Fruit fly (Drosophila melanogaster) whole organism, embryonic: ENCODE results near the gene CG17598.

Source experiments
- BEAF-32 ChIP-seq: fragments of 200-800 bp; sonication (Bioruptor generic); optimal IDR thresholded peaks from 3 replicates; lab custom pipeline; 2017; ENCODE audit warnings: missing biosample characterization, missing genetic modification characterization, mild to moderate bottlenecking, moderate library complexity, missing genetic modification reagents
- Blimp-1 ChIP-seq: fragments of 200-800 bp; sonication (Bioruptor generic); optimal IDR thresholded peaks from 3 replicates; lab custom pipeline; 2018; ENCODE audit warnings: missing biosample characterization, missing genetic modification characterization, mild to moderate bottlenecking, moderate library complexity, missing genetic modification reagents
- CG10267 ChIP-seq: fragments of 200-800 bp; sonication (Bioruptor generic); optimal IDR thresholded peaks from 2 replicates; lab custom pipeline; 2018; ENCODE audit warnings: missing biosample characterization, mild to moderate bottlenecking, missing genetic modification characterization, moderate library complexity
- CG11504 ChIP-seq: fragments of 200-800 bp; sonication (Bioruptor generic); optimal IDR thresholded peaks from 3 replicates; lab custom pipeline; 2019; ENCODE audit warnings: missing biosample characterization, mild to moderate bottlenecking, missing genetic modification characterization, moderate library complexity
- CG12659 ChIP-seq: fragments of 200-800 bp; sonication (Bioruptor generic); optimal IDR thresholded peaks from 3 replicates; lab custom pipeline; 2017; ENCODE audit warnings: mild to moderate bottlenecking, missing biosample characterization, missing genetic modification reagents, missing genetic modification characterization
- CG13287 ChIP-seq: fragments of 200-800 bp; sonication (Bioruptor generic); IDR thresholded peaks from 2 replicates; pipeline ENCODE4 v1.3.6; 2022; ENCODE audit warnings: missing biosample characterization, missing genetic modification characterization; ENCODE audit not compliant: partially characterized antibody
- CG14710 ChIP-seq: fragments of 200-800 bp; sonication (Bioruptor generic); optimal IDR thresholded peaks from 3 replicates; lab custom pipeline; 2019; ENCODE audit warnings: missing biosample characterization, mild to moderate bottlenecking, missing genetic modification characterization, moderate library complexity
- CG17385 ChIP-seq: fragments of 200-800 bp; sonication (Bioruptor generic); optimal IDR thresholded peaks from 3 replicates; lab custom pipeline; 2018; ENCODE audit warnings: missing biosample characterization, mild to moderate bottlenecking, missing genetic modification characterization
- CG1832 ChIP-seq: fragments of 200-800 bp; sonication (Bioruptor generic); optimal IDR thresholded peaks from 2 replicates; lab custom pipeline; 2017; ENCODE audit warnings: missing biosample characterization, mild to moderate bottlenecking, missing genetic modification characterization, inconsistent platforms
- CG2116 ChIP-seq: fragments of 200-800 bp; sonication (Bioruptor generic); optimal IDR thresholded peaks from 3 replicates; lab custom pipeline; 2018; ENCODE audit warnings: missing biosample characterization, mild to moderate bottlenecking, missing genetic modification characterization
- CG30020 ChIP-seq: fragments of 200-800 bp; optimal IDR thresholded peaks from 2 replicates; lab custom pipeline; 2019; ENCODE audit warnings: missing biosample characterization, mild to moderate bottlenecking, missing genetic modification characterization, moderate library complexity
- CG32772 ChIP-seq: fragments of 200-800 bp; sonication (Bioruptor generic); IDR thresholded peaks from 2 replicates; pipeline ENCODE4 v1.3.6; 2022; ENCODE audit warnings: missing biosample characterization, missing genetic modification characterization
- CG34376 ChIP-seq: fragments of 200-800 bp; sonication (Bioruptor generic); optimal IDR thresholded peaks from 2 replicates; lab custom pipeline; 2018; ENCODE audit warnings: missing biosample characterization, mild to moderate bottlenecking, missing genetic modification characterization
- CG4360 ChIP-seq: fragments of 200-800 bp; sonication (Bioruptor generic); IDR thresholded peaks from 2 replicates; pipeline ENCODE4 v1.3.6; 2022; ENCODE audit warnings: missing biosample characterization, missing genetic modification characterization
- CG4617 ChIP-seq: fragments of 200-800 bp; sonication (Bioruptor generic); optimal IDR thresholded peaks from 3 replicates; lab custom pipeline; 2016; ENCODE audit warnings: missing biosample characterization, missing genetic modification characterization, borderline replicate concordance
- CG5953 ChIP-seq: fragments of 200-800 bp; sonication (Bioruptor generic); IDR thresholded peaks from 2 replicates; pipeline ENCODE4 v1.3.6; 2022; ENCODE audit warnings: missing biosample characterization, missing genetic modification characterization
- CG7963 ChIP-seq: fragments of 200-800 bp; sonication (Bioruptor generic); IDR thresholded peaks from 3 replicates; pipeline ENCODE4 v1.3.6; 2022; ENCODE audit warnings: missing biosample characterization, missing genetic modification characterization; ENCODE audit not compliant: partially characterized antibody
- CG8388 ChIP-seq: fragments of 200-800 bp; sonication (Bioruptor generic); optimal IDR thresholded peaks from 2 replicates; lab custom pipeline; 2019; ENCODE audit warnings: missing biosample characterization, mild to moderate bottlenecking, missing genetic modification characterization, moderate library complexity
- CG8478 ChIP-seq: fragments of >200 bp; optimal IDR thresholded peaks from 2 replicates; lab custom pipeline; 2018
- CG9797 ChIP-seq: fragments of 200-800 bp; sonication (Bioruptor generic); optimal IDR thresholded peaks from 3 replicates; lab custom pipeline; 2018; ENCODE audit warnings: missing biosample characterization, mild to moderate bottlenecking, missing genetic modification characterization
- Dll ChIP-seq: fragments of 200-800 bp; sonication (Bioruptor generic); IDR thresholded peaks from 4 replicates; pipeline ENCODE4 v1.3.6; 2022; ENCODE audit warnings: missing biosample characterization, missing genetic modification characterization; ENCODE audit not compliant: partially characterized antibody
- Dp ChIP-seq: fragments of 200-800 bp; sonication (Bioruptor generic); optimal IDR thresholded peaks from 2 replicates; lab custom pipeline; 2018; ENCODE audit warnings: missing biosample characterization, mild to moderate bottlenecking, missing genetic modification characterization, moderate library complexity
- Dref ChIP-seq: fragments of 200-800 bp; sonication (Bioruptor generic); IDR thresholded peaks from 2 replicates; pipeline ENCODE4 v1.3.6; 2022; ENCODE audit warnings: missing biosample characterization, missing genetic modification characterization
- HLHmδ ChIP-seq: fragments of 200-800 bp; sonication (Bioruptor generic); optimal IDR thresholded peaks from 2 replicates; lab custom pipeline; 2018; ENCODE audit warnings: missing biosample characterization, mild to moderate bottlenecking, missing genetic modification characterization, moderate library complexity
- MBD-R2 ChIP-seq: fragments of 200-800 bp; sonication (Bioruptor generic); IDR thresholded peaks from 2 replicates; pipeline ENCODE4 v1.3.6; 2022; ENCODE audit warnings: missing biosample characterization, missing genetic modification characterization
- MESR4 ChIP-seq: fragments of 200-800 bp; sonication (Bioruptor generic); optimal IDR thresholded peaks from 2 replicates; lab custom pipeline; 2018; ENCODE audit warnings: missing biosample characterization, mild to moderate bottlenecking, missing genetic modification characterization, moderate library complexity
- Scr ChIP-seq: fragments of 200-800 bp; sonication (Bioruptor generic); IDR thresholded peaks from 2 replicates; pipeline ENCODE4 v1.3.6; 2022; ENCODE audit warnings: missing biosample characterization, missing genetic modification characterization; ENCODE audit not compliant: partially characterized antibody
- Sin3A ChIP-seq: fragments of >200 bp; optimal IDR thresholded peaks from 2 replicates; lab custom pipeline; 2018
- Xbp1 ChIP-seq: fragments of 200-800 bp; sonication (Bioruptor generic); optimal IDR thresholded peaks from 3 replicates; lab custom pipeline; 2016; ENCODE audit warnings: missing biosample characterization, mild to moderate bottlenecking, missing genetic modification characterization
- YL-1 ChIP-seq: fragments of 200-800 bp; sonication (Bioruptor generic); optimal IDR thresholded peaks from 3 replicates; lab custom pipeline; 2017; ENCODE audit warnings: missing biosample characterization, mild to moderate bottlenecking, missing genetic modification characterization
- chif ChIP-seq, 2 experiments: fragments of 200-800 bp; sonication (Bioruptor generic); optimal IDR thresholded peaks; 3 replicates each; lab custom pipeline; 2016; ENCODE audit warnings: missing biosample characterization in 2 of 2, missing genetic modification characterization in 2 of 2
- ci ChIP-seq: fragments of 200-800 bp; sonication (Bioruptor generic); IDR thresholded peaks from 3 replicates; pipeline ENCODE4 v1.3.6; 2022; ENCODE audit warnings: missing biosample characterization, missing genetic modification characterization
- corto ChIP-seq: fragments of 200-800 bp; sonication (Bioruptor generic); optimal IDR thresholded peaks from 2 replicates; lab custom pipeline; 2016; ENCODE audit warnings: missing biosample characterization, mild to moderate bottlenecking, missing genetic modification characterization, moderate library complexity
- exex ChIP-seq: fragments of 200-800 bp; sonication (Bioruptor generic); optimal IDR thresholded peaks from 4 replicates; lab custom pipeline; 2018; ENCODE audit warnings: missing biosample characterization, mild to moderate bottlenecking, missing genetic modification characterization, moderate library complexity
- fru ChIP-seq: fragments of >200 bp; optimal IDR thresholded peaks from 2 replicates; lab custom pipeline; 2017
- gfzf ChIP-seq: fragments of 200-800 bp; sonication (Bioruptor generic); optimal IDR thresholded peaks from 2 replicates; lab custom pipeline; 2016; ENCODE audit warnings: missing biosample characterization, mild to moderate bottlenecking, missing genetic modification characterization, moderate library complexity
- inv ChIP-seq: fragments of 200-800 bp; sonication (Bioruptor generic); IDR thresholded peaks from 2 replicates; pipeline ENCODE4 v1.3.6; 2022; ENCODE audit warnings: missing biosample characterization, missing genetic modification characterization; ENCODE audit not compliant: partially characterized antibody
- kah ChIP-seq: fragments of 200-800 bp; sonication (Bioruptor generic); optimal IDR thresholded peaks from 2 replicates; lab custom pipeline; 2018; ENCODE audit warnings: missing biosample characterization, mild to moderate bottlenecking, missing genetic modification characterization
- ken ChIP-seq: fragments of 200-800 bp; sonication (Bioruptor generic); IDR thresholded peaks from 3 replicates; pipeline ENCODE4 v1.3.6; 2022; ENCODE audit warnings: missing biosample characterization, missing genetic modification characterization
- lbe ChIP-seq: fragments of 200-800 bp; sonication (Bioruptor generic); optimal IDR thresholded peaks from 2 replicates; lab custom pipeline; 2016; ENCODE audit warnings: missing biosample characterization, mild to moderate bottlenecking, missing genetic modification characterization
- phol ChIP-seq: fragments of 200-800 bp; sonication (Bioruptor generic); optimal IDR thresholded peaks from 3 replicates; lab custom pipeline; 2018; ENCODE audit warnings: missing biosample characterization, mild to moderate bottlenecking, missing genetic modification characterization, moderate library complexity
- pzg ChIP-seq: fragments of 200-800 bp; sonication (Bioruptor generic); optimal IDR thresholded peaks from 3 replicates; lab custom pipeline; 2018; ENCODE audit warnings: missing biosample characterization, mild to moderate bottlenecking, missing genetic modification characterization, moderate library complexity
- run ChIP-seq: fragments of 200-800 bp; sonication (Bioruptor generic); optimal IDR thresholded peaks from 3 replicates; lab custom pipeline; 2018; ENCODE audit warnings: missing biosample characterization, mild to moderate bottlenecking, missing genetic modification characterization
- sens-2 ChIP-seq: fragments of 200-800 bp; sonication (Bioruptor generic); IDR thresholded peaks from 2 replicates; pipeline ENCODE4 v1.3.6; 2022; ENCODE audit warnings: missing biosample characterization, missing genetic modification characterization
- shn ChIP-seq: fragments of 200-800 bp; sonication (Bioruptor generic); optimal IDR thresholded peaks from 3 replicates; lab custom pipeline; 2016; ENCODE audit warnings: missing biosample characterization, missing genetic modification characterization
- stwl ChIP-seq: fragments of 200-800 bp; sonication (Bioruptor generic); optimal IDR thresholded peaks from 3 replicates; lab custom pipeline; 2018; ENCODE audit warnings: missing biosample characterization, mild to moderate bottlenecking, missing genetic modification characterization, moderate library complexity
- trem ChIP-seq: fragments of 200-800 bp; optimal IDR thresholded peaks from 3 replicates; lab custom pipeline; 2019; ENCODE audit warnings: missing biosample characterization, mild to moderate bottlenecking, missing genetic modification characterization, moderate library complexity
- unpg ChIP-seq: fragments of 200-800 bp; sonication (Bioruptor generic); optimal IDR thresholded peaks from 3 replicates; lab custom pipeline; 2018; ENCODE audit warnings: missing biosample characterization, mild to moderate bottlenecking, missing genetic modification characterization, moderate library complexity
- usp ChIP-seq: fragments of >200 bp; optimal IDR thresholded peaks from 2 replicates; lab custom pipeline; 2017; ENCODE audit warnings: missing biosample characterization, missing genetic modification characterization
- zen ChIP-seq: fragments of 200-800 bp; sonication (Bioruptor generic); optimal IDR thresholded peaks from 3 replicates; lab custom pipeline; 2018; ENCODE audit warnings: missing biosample characterization, mild to moderate bottlenecking, missing genetic modification characterization, moderate library complexity

Gene CG17598

DNA sequence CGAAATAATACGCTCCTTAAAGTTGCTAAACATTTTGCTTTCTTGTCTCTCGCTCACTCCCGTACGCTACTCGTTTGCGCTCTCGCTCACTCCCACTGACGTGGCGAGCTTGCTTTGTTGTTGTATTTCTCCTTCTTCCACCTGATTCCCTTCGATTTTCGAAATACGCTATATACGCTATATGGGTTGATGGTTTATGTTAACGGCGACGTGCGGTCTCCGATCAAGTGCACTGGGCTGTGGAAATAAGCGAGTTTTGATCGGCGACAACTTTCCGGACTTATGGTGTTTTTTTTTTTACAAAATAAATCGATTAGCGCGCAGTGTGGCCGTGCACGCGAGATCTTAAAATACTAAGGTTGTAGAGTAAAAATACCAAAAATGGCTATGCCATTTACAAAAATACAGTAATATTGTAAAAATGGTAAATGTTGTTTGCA, at the start of gene CG17598:
Gene CG17598 (minus strand): TSS at position 319 of the 440 bp plus-strand sequence.
- no peak for TF ChIP-seq CG8388 (GFP tag; lab: Kevin White, UChicago)
- peak; percentile 75 for TF ChIP-seq gfzf (GFP tag; lab: Kevin White, UChicago)
- TF ChIP-seq CG1832 (GFP tag; lab: Kevin White, UChicago) = peak; percentile 85
- no peak for TF ChIP-seq ken
- TF ChIP-seq lbe (GFP tag; lab: Kevin White, UChicago) = peak; percentile 34
- peak; percentile 49 for TF ChIP-seq Dref (GFP tag; lab: Robert Waterston, UW)
- peak; percentile 93 for TF ChIP-seq CG4360 (GFP tag; lab: Robert Waterston, UW)
- peak; percentile 17 for TF ChIP-seq CG14710 (tag; lab: Kevin White, UChicago)
- TF ChIP-seq MBD-R2 (GFP tag; lab: Robert Waterston, UW) = peak; percentile 31
- TF ChIP-seq CG8478 (lab: Kevin White, UChicago) = peak; percentile 84
- TF ChIP-seq HLHmδ (GFP tag; lab: Kevin White, UChicago) = no peak
- peak; percentile 22 for TF ChIP-seq CG10267 (tag; lab: Kevin White, UChicago)
- TF ChIP-seq Scr (GFP tag; lab: Robert Waterston, UW) = peak; percentile 20; the same call in 1 of the 2 replicates
- TF ChIP-seq trem (tag; lab: Kevin White, UChicago) = peak; percentile 15
- TF ChIP-seq CG30020 (tag; lab: Kevin White, UChicago) = peak; percentile 47
- peak; percentile 42 for TF ChIP-seq zen
- TF ChIP-seq Xbp1 (GFP tag; lab: Kevin White, UChicago) = peak; percentile 39
- TF ChIP-seq CG12659 (GFP tag; lab: Kevin White, UChicago) = peak; percentile 49
- TF ChIP-seq CG7963 (GFP tag; lab: Robert Waterston, UW) = no peak
- peak; percentile 85 for TF ChIP-seq MESR4 (GFP tag; lab: Kevin White, UChicago)
- no peak for TF ChIP-seq usp
- TF ChIP-seq CG5953 (GFP tag; lab: Robert Waterston, UW) = no peak
- peak; percentile 57 for TF ChIP-seq stwl (tag; lab: Kevin White, UChicago)
- TF ChIP-seq corto = no peak
- peak; percentile 46 for TF ChIP-seq exex (tag; lab: Kevin White, UChicago)
- no peak for TF ChIP-seq Sin3A (lab: Kevin White, UChicago)
- TF ChIP-seq Dll (GFP tag; lab: Robert Waterston, UW) = 0 out of 4 replicates have a peak, but pooled peaks have one; percentile 27
- TF ChIP-seq unpg = no peak
- peak; percentile 37 for TF ChIP-seq pzg (GFP tag; lab: Kevin White, UChicago)
- no peak for TF ChIP-seq sens-2
- TF ChIP-seq CG13287 = peak; percentile 21; the same call in 1 of the 2 replicates
- TF ChIP-seq BEAF-32 (GFP tag; lab: Kevin White, UChicago) = peak; percentile 48
- TF ChIP-seq inv (GFP tag; lab: Robert Waterston, UW) = no peak
- TF ChIP-seq Dp (GFP tag; lab: Kevin White, UChicago) = peak; percentile 1
- no peak for TF ChIP-seq shn
- no peak for TF ChIP-seq chif (GFP tag; optimal IDR thresholded peaks at IDR 0.05; lab: Kevin White, UChicago)
- peak; percentile 63 for TF ChIP-seq CG9797 (GFP tag; lab: Kevin White, UChicago)
- peak; percentile 64 for TF ChIP-seq YL-1 (GFP tag; lab: Kevin White, UChicago)
- TF ChIP-seq CG34376 (GFP tag; lab: Kevin White, UChicago) = no peak
- TF ChIP-seq CG11504 (tag; lab: Kevin White, UChicago) = peak; percentile 21
- peak; percentile 49 for TF ChIP-seq CG17385 (GFP tag; lab: Kevin White, UChicago)
- peak; percentile 26 for TF ChIP-seq phol (tag; lab: Kevin White, UChicago)
- TF ChIP-seq fru = no peak
- TF ChIP-seq CG32772 (GFP tag; lab: Robert Waterston, UW) = peak; percentile 43; the same call in 1 of the 2 replicates
- no peak for TF ChIP-seq kah (GFP tag; lab: Kevin White, UChicago)
- TF ChIP-seq CG4617 (GFP tag; lab: Kevin White, UChicago) = peak; percentile 74
- TF ChIP-seq ci (GFP tag; lab: Robert Waterston, UW) = no peak
- no peak for TF ChIP-seq Blimp-1 (GFP tag; lab: Kevin White, UChicago)
- no peak for TF ChIP-seq run (tag; lab: Kevin White, UChicago)
- TF ChIP-seq CG2116 (GFP tag; lab: Kevin White, UChicago) = peak; percentile 34
